Fruit fly (Drosophila melanogaster) S2 (cell line): ENCODE results near the gene CG43448.

ENCODE experiments used
- CG8478 ChIP-seq: fragments of >200 bp; optimal IDR thresholded peaks from 2 replicates; lab custom pipeline; 2018
- CTCF ChIP-seq, 2 experiments: fragments of >200 bp; optimal IDR thresholded peaks; 2 replicates each; lab custom pipeline; 2018

DNA sequence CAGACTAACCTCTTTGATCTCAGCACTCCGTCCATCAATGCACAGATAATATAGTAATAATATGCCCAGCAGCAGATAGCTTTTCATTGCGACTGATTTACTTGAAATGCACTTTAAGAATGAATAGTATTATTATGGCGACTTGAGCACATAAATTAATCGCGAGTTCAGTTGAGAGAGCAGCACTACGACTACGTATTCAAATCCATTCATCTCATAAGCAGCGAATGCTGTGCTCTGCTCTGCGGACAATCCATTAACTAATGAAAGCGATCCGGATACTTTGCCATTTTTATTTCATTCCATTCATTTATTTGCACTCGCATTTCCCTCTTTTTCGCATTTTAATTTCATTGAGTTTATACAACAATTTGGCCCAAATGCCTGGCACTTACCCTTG is at the start of gene CG43448:
- no peak for TF ChIP-seq CG8478 (lab: Kevin White, UChicago)
- no peak for TF ChIP-seq CTCF (optimal IDR thresholded peaks at IDR 0.05; lab: Kevin White, UChicago)
